Worm (Caenorhabditis elegans): Measurements from ENCODE around the gene igcm-2.
A peak's percentile ranks its signal among the peaks of the same experiment; 100 is the strongest.

The igcm-2 gene

DNA sequence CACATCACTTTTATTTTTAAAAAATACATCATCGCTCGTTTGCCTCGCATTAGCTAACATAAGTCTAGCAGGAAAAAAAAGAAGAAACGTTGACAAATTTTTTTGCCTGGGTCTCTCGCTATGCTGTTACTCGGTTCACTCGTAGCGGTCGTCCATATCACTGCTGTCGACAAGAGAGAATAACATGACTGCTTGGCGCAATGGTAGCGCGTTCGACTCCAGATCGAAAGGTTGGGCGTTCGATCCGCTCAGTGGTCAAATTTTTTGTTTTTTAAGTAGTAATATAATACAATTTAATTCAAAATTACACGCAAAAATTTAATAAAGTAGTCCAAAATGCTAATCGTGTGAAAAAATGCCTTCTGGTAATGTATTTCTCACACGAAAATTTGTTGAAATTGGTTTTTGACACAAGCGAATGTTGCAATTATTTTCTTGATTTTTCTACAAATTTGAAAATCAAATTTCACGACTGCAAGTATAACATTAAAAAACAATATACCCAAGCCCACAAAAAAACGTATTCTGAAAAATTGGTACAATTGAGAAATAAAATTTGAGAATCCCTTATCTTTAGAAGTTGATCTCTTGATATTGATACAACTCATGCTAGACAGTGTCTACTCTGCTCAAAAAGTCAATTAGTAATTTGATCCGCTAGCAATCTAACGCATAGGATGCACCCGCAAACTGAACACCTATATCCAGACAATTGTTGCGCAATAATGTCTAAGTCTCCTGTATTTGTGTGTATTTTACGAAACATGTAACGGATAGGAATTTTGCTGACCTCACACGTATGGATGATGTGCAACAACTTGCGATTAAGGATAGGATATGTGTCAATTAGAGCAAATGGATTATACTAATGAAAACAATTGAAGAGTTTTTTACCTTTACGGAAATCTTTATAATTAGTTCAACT, 19.9 kb downstream of the igcm-2 start (continued):
- TF ChIP-seq C08G9.2 (tag; optimal IDR thresholded peaks at IDR 0.05) (peak; percentile 1), elt-4 (tag; optimal IDR thresholded peaks at IDR 0.05) (no peak), C38D4.7 (GFP tag; optimal IDR thresholded peaks at IDR 0.05) (peak; percentile 65), hlh-13 (GFP tag; optimal IDR thresholded peaks at IDR 0.05) (peak; percentile 43), ceh-45 (GFP tag; IDR thresholded peaks at IDR 0.05) (peak; percentile 64; the same call in 1 of the 2 replicates), ceh-22 (tag; optimal IDR thresholded peaks at IDR 0.05) (no peak), dmd-4 (tag; optimal IDR thresholded peaks at IDR 0.05; ENCODE audit: borderline replicate concordance) (peak; percentile 50), tbx-2 (tag; optimal IDR thresholded peaks at IDR 0.05) (peak; percentile 49), pha-4 (tag; optimal IDR thresholded peaks at IDR 0.05) (no peak), zip-5 (tag; optimal IDR thresholded peaks at IDR 0.05) (peak; percentile 49), hlh-15 (tag; optimal IDR thresholded peaks at IDR 0.05) (peak; percentile 47), Y22D7AL.16 (tag; optimal IDR thresholded peaks at IDR 0.05) (peak; percentile 62), unc-86 (tag; optimal IDR thresholded peaks at IDR 0.05) (peak; percentile 62), pag-3 (tag; optimal IDR thresholded peaks at IDR 0.05; ENCODE audit: borderline replicate concordance) (no peak), mec-3 (tag; optimal IDR thresholded peaks at IDR 0.05; ENCODE audit: borderline replicate concordance) (no peak), ceh-9 (tag; optimal IDR thresholded peaks at IDR 0.05) (peak; percentile 42), rnt-1 (tag; optimal IDR thresholded peaks at IDR 0.05) (peak; percentile 7), syd-9 (tag; optimal IDR thresholded peaks at IDR 0.05) (peak; percentile 9), madf-2 (tag; optimal IDR thresholded peaks at IDR 0.05) (peak; percentile 47), gmeb-2 (tag; optimal IDR thresholded peaks at IDR 0.05) (peak; percentile 77), unc-3 (GFP tag; conservative IDR thresholded peaks at IDR 0.05) (peak; percentile 77), unc-3 (tag; optimal IDR thresholded peaks at IDR 0.05) (no peak), hlh-6 (tag; optimal IDR thresholded peaks at IDR 0.05) (no peak), pax-1 (tag; optimal IDR thresholded peaks at IDR 0.05) (no peak), ceh-19 (GFP tag; optimal IDR thresholded peaks at IDR 0.05) (peak; percentile 72), ceh-34 (tag; optimal IDR thresholded peaks at IDR 0.05) (no peak), che-1 (tag; optimal IDR thresholded peaks at IDR 0.05) (peak; percentile 80), lim-6 (tag; optimal IDR thresholded peaks at IDR 0.05) (no peak), pat-9 (tag; optimal IDR thresholded peaks at IDR 0.05) (peak; percentile 68), ets-4 (tag; optimal IDR thresholded peaks at IDR 0.05) (no peak), K09A11.1 (tag; optimal IDR thresholded peaks at IDR 0.05; ENCODE audit: insufficient read depth) (no peak), ahr-1 (tag; optimal IDR thresholded peaks at IDR 0.05) (no peak), nhr-11 (tag; optimal IDR thresholded peaks at IDR 0.05) (no peak), ceh-24 (tag; optimal IDR thresholded peaks at IDR 0.05) (peak; percentile 51), pqm-1 (tag; optimal IDR thresholded peaks at IDR 0.05) (peak; percentile 28), nhr-232 (tag; optimal IDR thresholded peaks at IDR 0.05) (peak; percentile 45), ceh-14 (tag; optimal IDR thresholded peaks at IDR 0.05) (peak; percentile 81), fax-1 (tag; optimal IDR thresholded peaks at IDR 0.05) (peak; percentile 61), dve-1 (tag; optimal IDR thresholded peaks at IDR 0.05) (peak; percentile 26), nfya-1 (tag; optimal IDR thresholded peaks at IDR 0.05) (peak; percentile 33)

DNA sequence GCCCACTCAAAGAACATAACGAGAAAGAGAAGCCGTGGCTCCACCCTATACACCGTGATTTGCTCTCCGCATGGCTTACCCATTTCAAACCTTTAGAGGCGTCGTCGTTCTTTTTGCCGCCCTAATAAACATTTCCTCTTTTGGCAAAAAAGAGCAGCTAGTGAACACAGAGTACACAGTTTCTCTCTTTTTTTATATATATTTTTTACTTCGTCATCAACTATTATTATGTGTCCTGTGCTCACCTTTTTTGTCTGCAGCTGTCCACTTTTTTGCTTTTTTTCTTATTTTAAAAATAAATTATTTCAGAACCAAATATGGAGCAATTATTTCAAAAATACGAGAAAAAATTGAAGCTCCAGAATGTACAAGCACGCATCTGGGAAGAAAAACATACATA, 21.7 kb downstream of the igcm-2 start, which contains the start of gene C03B1.2:
Gene C03B1.2 (plus strand): TSS at position 301 of the 400 bp plus-strand sequence.
- no peak for TF ChIP-seq ceh-31 (tag; optimal IDR thresholded peaks at IDR 0.05)
- no peak for TF ChIP-seq zip-5 (tag; optimal IDR thresholded peaks at IDR 0.05)
- no peak for TF ChIP-seq syd-9 (tag; optimal IDR thresholded peaks at IDR 0.05)
- TF ChIP-seq che-1 (tag; optimal IDR thresholded peaks at IDR 0.05): no peak
- TF ChIP-seq unc-55 (GFP tag; optimal IDR thresholded peaks at IDR 0.05): no peak
- TF ChIP-seq ceh-24 (tag; optimal IDR thresholded peaks at IDR 0.05): no peak
- TF ChIP-seq eyg-1 (tag; optimal IDR thresholded peaks at IDR 0.05): no peak
- no peak for TF ChIP-seq unc-3 (GFP tag; conservative IDR thresholded peaks at IDR 0.05)
- TF ChIP-seq unc-3 (tag; optimal IDR thresholded peaks at IDR 0.05): no peak
- TF ChIP-seq ceh-9 (tag; optimal IDR thresholded peaks at IDR 0.05): no peak
- TF ChIP-seq pha-2 (tag; optimal IDR thresholded peaks at IDR 0.05): no peak
- no peak for TF ChIP-seq ceh-22 (tag; optimal IDR thresholded peaks at IDR 0.05)
- no peak for TF ChIP-seq ama-1 (optimal IDR thresholded peaks at IDR 0.05)

Measured in whole organism, late embryonic.